Fruit fly (Drosophila melanogaster) whole organism, pupa: Measurements from ENCODE around the gene Polr2D.

Experiments used
- CG12605 ChIP-seq: fragments of 200-800 bp; sonication (Bioruptor generic); IDR thresholded peaks from 2 replicates; pipeline ENCODE4 v1.3.6; 2022; ENCODE audit warnings: missing biosample characterization, missing genetic modification characterization
- CG14655 ChIP-seq: fragments of 200-800 bp; sonication (Bioruptor generic); optimal IDR thresholded peaks from 3 replicates; lab custom pipeline; 2017; ENCODE audit warnings: mild to moderate bottlenecking, missing biosample characterization, missing genetic modification reagents, missing genetic modification characterization
- CG17806 ChIP-seq: fragments of 200-800 bp; sonication (Bioruptor generic); optimal IDR thresholded peaks from 2 replicates; lab custom pipeline; 2018; ENCODE audit warnings: missing biosample characterization, mild to moderate bottlenecking, missing genetic modification characterization, moderate library complexity
- CG8301 ChIP-seq: fragments of 200-800 bp; sonication (Bioruptor generic); optimal IDR thresholded peaks from 2 replicates; lab custom pipeline; 2018; ENCODE audit warnings: missing biosample characterization, mild to moderate bottlenecking, missing genetic modification characterization
- D1 ChIP-seq: fragments of 200-800 bp; sonication (Bioruptor generic); optimal IDR thresholded peaks from 2 replicates; lab custom pipeline; 2018; ENCODE audit warnings: missing biosample characterization, mild to moderate bottlenecking, missing genetic modification characterization, moderate library complexity
- EcR ChIP-seq: fragments of 200-800 bp; sonication (Bioruptor generic); optimal IDR thresholded peaks from 3 replicates; lab custom pipeline; 2019; ENCODE audit warnings: missing biosample characterization, missing genetic modification characterization, mild to moderate bottlenecking, moderate library complexity, missing genetic modification reagents
- Ets98B ChIP-seq: fragments of 200-800 bp; sonication (Bioruptor generic); IDR thresholded peaks from 2 replicates; pipeline ENCODE4 v1.3.6; 2022; ENCODE audit warnings: missing biosample characterization, missing genetic modification characterization
- Pif1A ChIP-seq: fragments of 200-800 bp; sonication (Bioruptor generic); optimal IDR thresholded peaks from 3 replicates; lab custom pipeline; 2016; ENCODE audit warnings: missing biosample characterization, missing genetic modification characterization
- Snoo ChIP-seq: fragments of 200-800 bp; sonication (Bioruptor generic); optimal IDR thresholded peaks from 3 replicates; lab custom pipeline; 2017; ENCODE audit warnings: missing biosample characterization, mild to moderate bottlenecking, missing genetic modification characterization, inconsistent platforms

DNA sequence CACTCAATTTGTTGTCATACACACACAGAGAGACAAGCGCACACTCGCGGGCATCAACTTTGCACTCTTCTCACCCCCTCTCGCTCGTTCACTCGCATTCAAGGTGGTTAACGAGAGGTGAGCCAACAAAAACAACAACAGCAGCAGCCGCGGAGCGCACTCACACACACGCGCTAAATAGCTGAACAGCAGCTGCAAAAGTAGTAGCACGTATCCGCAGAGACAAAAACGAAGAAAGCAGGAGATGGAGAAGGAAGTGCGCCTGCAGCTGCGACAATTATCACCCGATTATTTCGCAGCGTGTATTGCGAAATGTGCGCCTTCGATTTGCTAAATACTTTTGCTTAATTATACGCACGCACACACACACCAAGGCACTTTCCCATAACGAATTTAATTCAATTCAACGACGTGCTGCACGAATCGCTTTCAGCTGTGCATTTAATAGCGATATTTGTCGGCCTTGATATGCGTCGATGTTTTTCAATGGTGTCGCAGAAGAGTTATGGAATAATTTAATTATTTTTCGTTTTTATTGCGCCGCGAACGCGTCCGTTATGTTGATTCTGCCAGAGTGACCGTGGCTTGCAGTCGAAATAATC lies 43.1 kb upstream of the Polr2D start:
- TF ChIP-seq EcR (GFP tag; lab: Kevin White, UChicago) = peak; percentile 64
- TF ChIP-seq Snoo = no peak
- no peak for TF ChIP-seq D1 (tag; lab: Kevin White, UChicago)
- TF ChIP-seq CG14655 = no peak
- no peak for TF ChIP-seq CG17806
- peak; percentile 70 for TF ChIP-seq Ets98B
- TF ChIP-seq Pif1A (GFP tag; lab: Kevin White, UChicago) = peak; percentile 9
- TF ChIP-seq CG8301 (tag; lab: Kevin White, UChicago) = no peak
- TF ChIP-seq CG12605 (GFP tag; lab: Robert Waterston, UW) = 0 out of 2 replicates have a peak, but pooled peaks have one; percentile 18
